Fruit fly (Drosophila melanogaster) whole organism, embryonic: ENCODE data around the gene yellow-g.

ENCODE experiments used
- ATbp ChIP-seq: fragments of 200-800 bp; sonication (Bioruptor generic); optimal IDR thresholded peaks from 2 replicates; lab custom pipeline; 2017; ENCODE audit warnings: missing biosample characterization, mild to moderate bottlenecking, missing genetic modification characterization, missing genetic modification reagents
- Ada2b ChIP-seq: fragments of 200-800 bp; sonication (Bioruptor generic); IDR thresholded peaks from 2 replicates; pipeline ENCODE4 v1.3.6; 2022; ENCODE audit warnings: missing biosample characterization, missing genetic modification characterization
- B-H2 ChIP-seq: fragments of 200-800 bp; sonication (Bioruptor generic); optimal IDR thresholded peaks from 2 replicates; lab custom pipeline; 2018; ENCODE audit warnings: missing biosample characterization, mild to moderate bottlenecking, missing genetic modification characterization
- BEAF-32 ChIP-seq: fragments of 200-800 bp; sonication (Bioruptor generic); optimal IDR thresholded peaks from 3 replicates; lab custom pipeline; 2017; ENCODE audit warnings: missing biosample characterization, missing genetic modification characterization, mild to moderate bottlenecking, moderate library complexity, missing genetic modification reagents
- CG12236 ChIP-seq: fragments of 200-800 bp; sonication (Bioruptor generic); optimal IDR thresholded peaks from 2 replicates; lab custom pipeline; 2016; ENCODE audit warnings: missing biosample characterization, missing genetic modification characterization
- CG15696 ChIP-seq: fragments of 200-800 bp; sonication (Bioruptor generic); optimal IDR thresholded peaks from 2 replicates; lab custom pipeline; 2019; ENCODE audit warnings: missing biosample characterization, mild to moderate bottlenecking, missing genetic modification characterization, moderate library complexity
- CG16779 ChIP-seq: fragments of 200-800 bp; sonication (Bioruptor generic); IDR thresholded peaks from 2 replicates; pipeline ENCODE4 v1.3.6; 2022; ENCODE audit warnings: missing biosample characterization, missing genetic modification characterization
- CG16863 ChIP-seq: fragments of 200-800 bp; sonication (Bioruptor generic); optimal IDR thresholded peaks from 3 replicates; lab custom pipeline; 2016; ENCODE audit warnings: missing biosample characterization, missing genetic modification characterization
- CG18011 ChIP-seq: fragments of 200-800 bp; sonication (Bioruptor generic); optimal IDR thresholded peaks from 2 replicates; lab custom pipeline; 2017; ENCODE audit warnings: missing biosample characterization, missing genetic modification characterization, mild to moderate bottlenecking, moderate library complexity, missing genotype
- CG4820 ChIP-seq: fragments of 200-800 bp; sonication (Bioruptor generic); optimal IDR thresholded peaks from 3 replicates; lab custom pipeline; 2016; ENCODE audit warnings: missing biosample characterization, missing genetic modification characterization
- CG6175 ChIP-seq: fragments of 200-800 bp; sonication (Bioruptor generic); IDR thresholded peaks from 3 replicates; pipeline ENCODE4 v1.3.6; 2022; ENCODE audit warnings: missing biosample characterization, missing genetic modification characterization
- CG7357 ChIP-seq: fragments of 200-800 bp; sonication (Bioruptor generic); IDR thresholded peaks from 3 replicates; pipeline ENCODE4 v1.3.6; 2022; ENCODE audit warnings: missing biosample characterization, missing genetic modification characterization
- CG7556 ChIP-seq: fragments of 200-800 bp; sonication (Bioruptor generic); optimal IDR thresholded peaks from 2 replicates; lab custom pipeline; 2017; ENCODE audit warnings: missing biosample characterization, mild to moderate bottlenecking, missing genetic modification characterization
- CG8765 ChIP-seq: fragments of 200-800 bp; sonication (Bioruptor generic); IDR thresholded peaks from 2 replicates; pipeline ENCODE4 v1.3.6; 2022; ENCODE audit warnings: missing biosample characterization, missing genetic modification characterization
- CTCF ChIP-seq: fragments of 200-800 bp; sonication (Bioruptor generic); optimal IDR thresholded peaks from 2 replicates; lab custom pipeline; 2017; ENCODE audit warnings: missing biosample characterization, mild to moderate bottlenecking, missing genetic modification characterization, moderate library complexity
- CoRest ChIP-seq: fragments of 200-800 bp; sonication (Bioruptor generic); optimal IDR thresholded peaks from 3 replicates; lab custom pipeline; 2018; ENCODE audit warnings: missing biosample characterization, mild to moderate bottlenecking, missing genetic modification characterization, moderate library complexity
- D ChIP-seq, 2 experiments: fragments of 200-800 bp in 1 of 2; fragments of >200 bp in 1 of 2; sonication (Bioruptor generic) in 1 of 2; optimal IDR thresholded peaks; 2 replicates in 1 of 2; 3 replicates in 1 of 2; lab custom pipeline; 2017; ENCODE audit warnings: mild to moderate bottlenecking in 1 of 2, missing biosample characterization in 1 of 2, missing genetic modification characterization in 1 of 2, missing genetic modification reagents in 1 of 2
- Dll ChIP-seq: fragments of 200-800 bp; sonication (Bioruptor generic); IDR thresholded peaks from 4 replicates; pipeline ENCODE4 v1.3.6; 2022; ENCODE audit warnings: missing biosample characterization, missing genetic modification characterization; ENCODE audit not compliant: partially characterized antibody
- E2f2 ChIP-seq: fragments of 200-800 bp; sonication (Bioruptor generic); IDR thresholded peaks from 2 replicates; pipeline ENCODE4 v1.3.6; 2022; ENCODE audit warnings: missing biosample characterization, missing genetic modification characterization
- Elba2 ChIP-seq: fragments of 200-800 bp; sonication (Bioruptor generic); optimal IDR thresholded peaks from 3 replicates; lab custom pipeline; 2016; ENCODE audit warnings: missing biosample characterization, missing genetic modification characterization
- Gsc ChIP-seq: fragments of 200-800 bp; sonication (Bioruptor generic); IDR thresholded peaks from 2 replicates; pipeline ENCODE4 v1.3.6; 2022; ENCODE audit warnings: missing biosample characterization, missing genetic modification characterization
- Hey ChIP-seq: fragments of 200-800 bp; sonication (Bioruptor generic); optimal IDR thresholded peaks from 3 replicates; lab custom pipeline; 2018; ENCODE audit warnings: missing biosample characterization, mild to moderate bottlenecking, missing genetic modification characterization
- MBD-R2 ChIP-seq: fragments of 200-800 bp; sonication (Bioruptor generic); IDR thresholded peaks from 2 replicates; pipeline ENCODE4 v1.3.6; 2022; ENCODE audit warnings: missing biosample characterization, missing genetic modification characterization
- NC2β ChIP-seq: fragments of 200-800 bp; sonication (Bioruptor generic); optimal IDR thresholded peaks from 2 replicates; lab custom pipeline; 2016; ENCODE audit warnings: missing biosample characterization, missing genetic modification characterization
- Poxn ChIP-seq: fragments of 200-800 bp; sonication (Bioruptor generic); IDR thresholded peaks from 2 replicates; pipeline ENCODE4 v1.3.6; 2022; ENCODE audit warnings: missing biosample characterization, missing genetic modification characterization
- Rfx ChIP-seq: fragments of 200-800 bp; sonication (Bioruptor generic); IDR thresholded peaks from 2 replicates; pipeline ENCODE4 v1.3.6; 2022; ENCODE audit warnings: missing biosample characterization, missing genetic modification characterization
- Side ChIP-seq: fragments of 200-800 bp; sonication (Bioruptor generic); optimal IDR thresholded peaks from 2 replicates; lab custom pipeline; 2016; ENCODE audit warnings: missing biosample characterization, missing genetic modification characterization
- Sry-β ChIP-seq: fragments of 200-800 bp; sonication (Bioruptor generic); optimal IDR thresholded peaks from 2 replicates; lab custom pipeline; 2018; ENCODE audit warnings: missing biosample characterization, mild to moderate bottlenecking, missing genetic modification characterization, moderate library complexity
- cato ChIP-seq: fragments of 200-800 bp; sonication (Bioruptor generic); optimal IDR thresholded peaks from 2 replicates; lab custom pipeline; 2016; ENCODE audit warnings: missing biosample characterization, missing genetic modification characterization, borderline replicate concordance
- crc ChIP-seq: fragments of 200-800 bp; sonication (Bioruptor generic); optimal IDR thresholded peaks from 2 replicates; lab custom pipeline; 2016; ENCODE audit warnings: missing biosample characterization, missing genetic modification characterization
- ems ChIP-seq: fragments of 200-800 bp; sonication (Bioruptor generic); optimal IDR thresholded peaks from 3 replicates; lab custom pipeline; 2016; ENCODE audit warnings: missing biosample characterization, missing genetic modification characterization
- esg ChIP-seq: fragments of 200-800 bp; sonication (Bioruptor generic); conservative IDR thresholded peaks from 2 replicates; pipeline ENCODE4 v1.3.6; 2022; ENCODE audit warnings: missing biosample characterization, missing genetic modification characterization
- fd96Cb ChIP-seq: fragments of 200-800 bp; sonication (Bioruptor generic); optimal IDR thresholded peaks from 2 replicates; lab custom pipeline; 2018; ENCODE audit warnings: missing biosample characterization, mild to moderate bottlenecking, missing genetic modification characterization, moderate library complexity
- jigr1 ChIP-seq: fragments of 200-800 bp; sonication (Bioruptor generic); IDR thresholded peaks from 3 replicates; pipeline ENCODE4 v1.3.6; 2022; ENCODE audit warnings: missing biosample characterization, missing genetic modification characterization
- lbe ChIP-seq: fragments of 200-800 bp; sonication (Bioruptor generic); optimal IDR thresholded peaks from 2 replicates; lab custom pipeline; 2016; ENCODE audit warnings: missing biosample characterization, mild to moderate bottlenecking, missing genetic modification characterization
- lilli ChIP-seq: fragments of 200-800 bp; sonication (Bioruptor generic); optimal IDR thresholded peaks from 3 replicates; lab custom pipeline; 2016; ENCODE audit warnings: missing biosample characterization, missing genetic modification characterization
- lov ChIP-seq, 2 experiments: fragments of 200-800 bp in 1 of 2; fragments of >200 bp in 1 of 2; sonication (Bioruptor generic) in 1 of 2; IDR thresholded peaks in 1 of 2; optimal IDR thresholded peaks in 1 of 2; 2 replicates in 1 of 2; 3 replicates in 1 of 2; pipeline versions ENCODE4 v1.3.6 to Lab custom; 2017 to 2022; ENCODE audit warnings: missing biosample characterization in 1 of 2, missing genetic modification characterization in 1 of 2
- mam ChIP-seq: fragments of 200-800 bp; sonication (Bioruptor generic); optimal IDR thresholded peaks from 3 replicates; lab custom pipeline; 2016; ENCODE audit warnings: missing biosample characterization, missing genetic modification characterization
- peb ChIP-seq: fragments of 200-800 bp; sonication (Bioruptor generic); IDR thresholded peaks from 2 replicates; pipeline ENCODE4 v1.3.6; 2022; ENCODE audit warnings: missing biosample characterization, missing genetic modification characterization
- pnt ChIP-seq: fragments of 200-800 bp; sonication (Bioruptor generic); optimal IDR thresholded peaks from 3 replicates; lab custom pipeline; 2016; ENCODE audit warnings: missing biosample characterization, missing genetic modification characterization
- pum ChIP-seq: fragments of 200-800 bp; sonication (Bioruptor generic); optimal IDR thresholded peaks from 2 replicates; lab custom pipeline; 2016; ENCODE audit warnings: missing biosample characterization, missing genetic modification characterization
- run ChIP-seq: fragments of 200-800 bp; sonication (Bioruptor generic); optimal IDR thresholded peaks from 3 replicates; lab custom pipeline; 2018; ENCODE audit warnings: missing biosample characterization, mild to moderate bottlenecking, missing genetic modification characterization
- sd ChIP-seq: fragments of 200-800 bp; sonication (Bioruptor generic); optimal IDR thresholded peaks from 3 replicates; lab custom pipeline; 2018; ENCODE audit warnings: missing biosample characterization, mild to moderate bottlenecking, missing genetic modification characterization, moderate library complexity
- slbo ChIP-seq: fragments of 200-800 bp; sonication (Bioruptor generic); IDR thresholded peaks from 2 replicates; pipeline ENCODE4 v1.3.6; 2022; ENCODE audit warnings: missing biosample characterization, missing genetic modification characterization
- slp2 ChIP-seq: fragments of 200-800 bp; sonication (Bioruptor generic); optimal IDR thresholded peaks from 2 replicates; lab custom pipeline; 2016; ENCODE audit warnings: missing biosample characterization, missing genetic modification characterization
- sqz ChIP-seq: fragments of 200-800 bp; sonication (Bioruptor generic); optimal IDR thresholded peaks from 3 replicates; lab custom pipeline; 2018; ENCODE audit warnings: missing biosample characterization, mild to moderate bottlenecking, missing genetic modification characterization
- sug ChIP-seq: fragments of 200-800 bp; optimal IDR thresholded peaks from 2 replicates; lab custom pipeline; 2019; ENCODE audit warnings: missing biosample characterization, mild to moderate bottlenecking, missing genetic modification characterization, moderate library complexity
- trem ChIP-seq: fragments of 200-800 bp; optimal IDR thresholded peaks from 3 replicates; lab custom pipeline; 2019; ENCODE audit warnings: missing biosample characterization, mild to moderate bottlenecking, missing genetic modification characterization, moderate library complexity
- yki ChIP-seq: fragments of >200 bp; optimal IDR thresholded peaks from 3 replicates; lab custom pipeline; 2018
- zen2 ChIP-seq: fragments of 200-800 bp; sonication (Bioruptor generic); IDR thresholded peaks from 3 replicates; pipeline ENCODE4 v1.3.6; 2022; ENCODE audit warnings: missing biosample characterization, missing genetic modification characterization; ENCODE audit not compliant: partially characterized antibody
- zfh1 ChIP-seq: fragments of 200-800 bp; sonication (Bioruptor generic); IDR thresholded peaks from 3 replicates; pipeline ENCODE4 v1.3.6; 2022; ENCODE audit warnings: missing biosample characterization, missing genetic modification characterization

The yellow-g gene

DNA sequence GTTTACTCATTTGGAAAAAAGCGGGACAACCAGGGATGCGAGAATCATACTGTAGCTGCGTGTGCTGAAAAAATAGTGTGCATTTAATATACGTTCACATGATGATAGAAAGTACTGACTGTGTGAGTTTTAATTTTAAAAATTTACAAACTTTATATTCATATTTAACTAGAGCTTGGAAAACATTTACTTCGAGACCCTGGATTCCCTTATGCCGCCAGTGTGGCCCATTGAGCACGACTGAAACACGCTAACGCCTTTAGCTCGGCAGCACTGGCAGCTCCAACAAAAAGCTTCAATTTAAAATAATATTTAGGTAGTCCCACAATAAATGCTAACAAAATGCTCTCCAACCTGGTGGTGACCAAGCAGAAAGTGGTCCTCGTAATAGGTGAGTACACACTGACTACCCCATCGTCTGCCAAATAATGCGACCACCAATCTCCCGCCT lies 15.1 kb downstream of the yellow-g start, which contains the start of the genes CG1275 and Elp5 (continued):
- TF ChIP-seq Sry-β (GFP tag; lab: Kevin White, UChicago) (peak; percentile 80), sqz (GFP tag; lab: Kevin White, UChicago) (peak; percentile 88), jigr1 (GFP tag; lab: Robert Waterston, UW) (peak; percentile 98), E2f2 (GFP tag; lab: Robert Waterston, UW) (peak; percentile 93), slbo (peak; percentile 100), pum (GFP tag; lab: Kevin White, UChicago) (peak; percentile 97), MBD-R2 (GFP tag; lab: Robert Waterston, UW) (peak; percentile 100), lilli (GFP tag; lab: Kevin White, UChicago) (peak; percentile 99), sd (tag; lab: Kevin White, UChicago) (peak; percentile 93), B-H2 (GFP tag; lab: Kevin White, UChicago) (peak; percentile 98), lbe (GFP tag; lab: Kevin White, UChicago) (peak; percentile 98), CG16863 (GFP tag; lab: Kevin White, UChicago) (peak; percentile 95), Side (GFP tag; lab: Kevin White, UChicago) (peak; percentile 96), CG6175 (peak; percentile 99), Dll (GFP tag; lab: Robert Waterston, UW) (0 out of 4 replicates have a peak, but pooled peaks have one; percentile 29), Gsc (peak; percentile 97), CG16779 (GFP tag; lab: Robert Waterston, UW) (peak; percentile 99), pnt (GFP tag; lab: Kevin White, UChicago) (peak; percentile 97), CG12236 (GFP tag; lab: Kevin White, UChicago) (peak; percentile 90), esg (GFP tag; lab: Robert Waterston, UW) (peak; percentile 99), BEAF-32 (GFP tag; lab: Kevin White, UChicago) (peak; percentile 45), fd96Cb (tag; lab: Kevin White, UChicago) (peak; percentile 96), ATbp (GFP tag; lab: Kevin White, UChicago) (peak; percentile 97), CTCF (GFP tag; lab: Kevin White, UChicago) (peak; percentile 38), CG8765 (GFP tag; lab: Robert Waterston, UW) (peak; percentile 99), Ada2b (GFP tag; lab: Robert Waterston, UW) (peak; percentile 99), crc (GFP tag; lab: Kevin White, UChicago) (peak; percentile 93), CG4820 (peak; percentile 94), peb (GFP tag; lab: Robert Waterston, UW) (peak; percentile 99), CoRest (tag; lab: Kevin White, UChicago) (peak; percentile 99), ems (GFP tag; lab: Kevin White, UChicago) (peak; percentile 96), D (optimal IDR thresholded peaks at IDR 0.05; lab: Kevin White, UChicago) (no peak), D (GFP tag; optimal IDR thresholded peaks at IDR 0.05; lab: Kevin White, UChicago) (peak; percentile 92), yki (no peak), run (tag; lab: Kevin White, UChicago) (peak; percentile 95), cato (GFP tag; lab: Kevin White, UChicago) (peak; percentile 97), mam (GFP tag; lab: Kevin White, UChicago) (peak; percentile 97), Rfx (GFP tag; lab: Robert Waterston, UW) (peak; percentile 100), zfh1 (GFP tag; lab: Robert Waterston, UW) (peak; percentile 100), CG7556 (GFP tag; lab: Kevin White, UChicago) (peak; percentile 96), Hey (tag; lab: Kevin White, UChicago) (peak; percentile 89), sug (tag; lab: Kevin White, UChicago) (peak; percentile 96), CG15696 (tag; lab: Kevin White, UChicago) (peak; percentile 93), CG7357 (GFP tag; lab: Robert Waterston, UW) (peak; percentile 97), trem (tag; lab: Kevin White, UChicago) (peak; percentile 90), Poxn (GFP tag; lab: Robert Waterston, UW) (peak; percentile 98), NC2β (GFP tag; lab: Kevin White, UChicago) (peak; percentile 94), slp2 (GFP tag; lab: Kevin White, UChicago) (peak; percentile 96), zen2 (GFP tag; lab: Robert Waterston, UW) (no peak), CG18011 (peak; percentile 91), lov (optimal IDR thresholded peaks at IDR 0.05; lab: Kevin White, UChicago) (no peak), lov (GFP tag; IDR thresholded peaks at IDR 0.05; lab: Robert Waterston, UW) (peak; percentile 99), Elba2 (GFP tag; lab: Kevin White, UChicago) (peak; percentile 84)
